Fruit fly (Drosophila melanogaster) whole organism, prepupa: ENCODE results near the gene CG13126.

Source experiments
- Blimp-1 ChIP-seq: fragments of 200-800 bp; sonication (Bioruptor generic); optimal IDR thresholded peaks from 3 replicates; lab custom pipeline; 2017; ENCODE audit warnings: missing biosample characterization, missing genetic modification characterization, mild to moderate bottlenecking, moderate library complexity, missing genetic modification reagents
- CG10631 ChIP-seq: fragments of 200-800 bp; sonication (Bioruptor generic); optimal IDR thresholded peaks from 2 replicates; lab custom pipeline; 2016; ENCODE audit warnings: missing biosample characterization, missing genetic modification characterization
- CG10669 ChIP-seq: fragments of 200-800 bp; sonication (Bioruptor generic); optimal IDR thresholded peaks from 3 replicates; lab custom pipeline; 2018; ENCODE audit warnings: missing biosample characterization, mild to moderate bottlenecking, missing genetic modification characterization, moderate library complexity
- CG11294 ChIP-seq: fragments of 200-800 bp; sonication (Bioruptor generic); IDR thresholded peaks from 2 replicates; pipeline ENCODE4 v1.3.6; 2022; ENCODE audit warnings: missing biosample characterization, missing genetic modification characterization
- CG15336 ChIP-seq: fragments of 200-800 bp; sonication (Bioruptor generic); IDR thresholded peaks from 2 replicates; pipeline ENCODE4 v1.3.6; 2022; ENCODE audit warnings: missing biosample characterization, missing genetic modification characterization
- CG3032 ChIP-seq: fragments of 200-800 bp; optimal IDR thresholded peaks from 2 replicates; lab custom pipeline; 2019; ENCODE audit warnings: missing biosample characterization, mild to moderate bottlenecking, missing genetic modification characterization, moderate library complexity
- CG31627 ChIP-seq: fragments of 200-800 bp; sonication (Bioruptor generic); optimal IDR thresholded peaks from 3 replicates; lab custom pipeline; 2016; ENCODE audit warnings: missing biosample characterization, missing genetic modification characterization
- CG32006 ChIP-seq: fragments of 200-800 bp; sonication (Bioruptor generic); optimal IDR thresholded peaks from 3 replicates; lab custom pipeline; 2017; ENCODE audit warnings: missing biosample characterization, mild to moderate bottlenecking, missing genetic modification characterization
- CG34406 ChIP-seq: fragments of 200-800 bp; sonication (Bioruptor generic); optimal IDR thresholded peaks from 3 replicates; lab custom pipeline; 2016; ENCODE audit warnings: missing biosample characterization, missing genetic modification characterization
- CG3919 ChIP-seq: fragments of 200-800 bp; sonication (Bioruptor generic); optimal IDR thresholded peaks from 3 replicates; lab custom pipeline; 2016; ENCODE audit warnings: missing biosample characterization, missing genetic modification characterization
- CG4318 ChIP-seq: fragments of 200-800 bp; sonication (Bioruptor generic); optimal IDR thresholded peaks from 3 replicates; lab custom pipeline; 2017; ENCODE audit warnings: missing biosample characterization, mild to moderate bottlenecking, missing genetic modification characterization
- CG6163 ChIP-seq: fragments of 200-800 bp; sonication (Bioruptor generic); IDR thresholded peaks from 3 replicates; pipeline ENCODE4 v1.3.6; 2022; ENCODE audit warnings: missing biosample characterization, missing genetic modification characterization
- CG6276 ChIP-seq: fragments of 200-800 bp; sonication (Bioruptor generic); optimal IDR thresholded peaks from 2 replicates; lab custom pipeline; 2017; ENCODE audit warnings: missing biosample characterization, mild to moderate bottlenecking, missing genetic modification characterization
- CG6792 ChIP-seq: fragments of 200-800 bp; sonication (Bioruptor generic); optimal IDR thresholded peaks from 3 replicates; lab custom pipeline; 2016; ENCODE audit warnings: missing biosample characterization, missing genetic modification characterization
- CG6808 ChIP-seq: fragments of 200-800 bp; sonication (Bioruptor generic); optimal IDR thresholded peaks from 3 replicates; lab custom pipeline; 2017; ENCODE audit warnings: missing biosample characterization, missing genetic modification characterization, mild to moderate bottlenecking, moderate library complexity, missing genetic modification reagents
- CG6854 ChIP-seq: fragments of 200-800 bp; sonication (Bioruptor generic); optimal IDR thresholded peaks from 2 replicates; lab custom pipeline; 2017; ENCODE audit warnings: missing biosample characterization, mild to moderate bottlenecking, missing genetic modification characterization
- CG7368 ChIP-seq: fragments of 200-800 bp; sonication (Bioruptor generic); optimal IDR thresholded peaks from 3 replicates; lab custom pipeline; 2016; ENCODE audit warnings: missing biosample characterization, missing genetic modification characterization
- CG8319 ChIP-seq: fragments of 200-800 bp; sonication (Bioruptor generic); optimal IDR thresholded peaks from 3 replicates; lab custom pipeline; 2016; ENCODE audit warnings: missing biosample characterization, missing genetic modification characterization
- CG9139 ChIP-seq: fragments of 200-800 bp; sonication (Bioruptor generic); optimal IDR thresholded peaks from 3 replicates; lab custom pipeline; 2017; ENCODE audit warnings: missing biosample characterization, mild to moderate bottlenecking, missing genetic modification characterization
- Eip75B ChIP-seq: fragments of 200-800 bp; sonication (Bioruptor generic); optimal IDR thresholded peaks from 3 replicates; lab custom pipeline; 2016; ENCODE audit warnings: missing biosample characterization, missing genetic modification characterization
- Eip78C ChIP-seq: fragments of 200-800 bp; sonication (Bioruptor generic); peaks from one replicate; lab custom pipeline; 2016; ENCODE audit warnings: missing biosample characterization, missing genetic modification characterization
- Hr38 ChIP-seq: sonication (Bioruptor generic); optimal IDR thresholded peaks from 2 replicates; lab custom pipeline; 2016; ENCODE audit warnings: missing biosample characterization, missing genetic modification characterization
- Lpt ChIP-seq: fragments of 200-800 bp; sonication (Bioruptor generic); optimal IDR thresholded peaks from 3 replicates; lab custom pipeline; 2016; ENCODE audit warnings: missing biosample characterization, missing genetic modification characterization
- Smox ChIP-seq: fragments of 200-800 bp; sonication (Bioruptor generic); optimal IDR thresholded peaks from 3 replicates; lab custom pipeline; 2016; ENCODE audit warnings: missing biosample characterization, missing genetic modification characterization
- Sox15 ChIP-seq: fragments of 200-800 bp; sonication (Bioruptor generic); optimal IDR thresholded peaks from 3 replicates; lab custom pipeline; 2016; ENCODE audit warnings: missing biosample characterization, missing genetic modification characterization
- acj6 ChIP-seq: fragments of 200-800 bp; sonication (Bioruptor generic); optimal IDR thresholded peaks from 3 replicates; lab custom pipeline; 2016; ENCODE audit warnings: missing biosample characterization, missing genetic modification characterization
- cyc ChIP-seq: fragments of 200-800 bp; sonication (Bioruptor generic); optimal IDR thresholded peaks from 3 replicates; lab custom pipeline; 2016; ENCODE audit warnings: missing biosample characterization, missing genetic modification characterization
- dac ChIP-seq: fragments of 200-800 bp; sonication (Bioruptor generic); optimal IDR thresholded peaks from 2 replicates; lab custom pipeline; 2017; ENCODE audit warnings: missing biosample characterization, mild to moderate bottlenecking, missing genetic modification characterization
- dsx ChIP-seq: fragments of 200-800 bp; optimal IDR thresholded peaks from 3 replicates; lab custom pipeline; 2019; ENCODE audit warnings: missing biosample characterization, mild to moderate bottlenecking, missing genetic modification characterization, moderate library complexity; ENCODE audit not compliant: poor library complexity, severe bottlenecking
- eg ChIP-seq: fragments of 200-800 bp; sonication (Bioruptor generic); IDR thresholded peaks from 3 replicates; pipeline ENCODE4 v1.3.6; 2022; ENCODE audit warnings: missing biosample characterization, missing genetic modification characterization
- esn ChIP-seq: fragments of 200-800 bp; sonication (Bioruptor generic); optimal IDR thresholded peaks from 2 replicates; lab custom pipeline; 2016; ENCODE audit warnings: missing biosample characterization, mild to moderate bottlenecking, missing genetic modification characterization, moderate library complexity
- fd59A ChIP-seq: fragments of 200-800 bp; sonication (Bioruptor generic); optimal IDR thresholded peaks from 2 replicates; lab custom pipeline; 2017; ENCODE audit warnings: missing biosample characterization, mild to moderate bottlenecking, missing genetic modification characterization, missing genetic modification reagents
- fd85E ChIP-seq: fragments of 200-800 bp; sonication (Bioruptor generic); optimal IDR thresholded peaks from 3 replicates; lab custom pipeline; 2016; ENCODE audit warnings: missing biosample characterization, missing genetic modification characterization
- fkh ChIP-seq: fragments of 200-800 bp; sonication (Bioruptor generic); optimal IDR thresholded peaks from 3 replicates; lab custom pipeline; 2017; ENCODE audit warnings: missing biosample characterization, mild to moderate bottlenecking, missing genetic modification characterization, moderate library complexity
- lz ChIP-seq: fragments of 200-800 bp; sonication (Bioruptor generic); optimal IDR thresholded peaks from 3 replicates; lab custom pipeline; 2016; ENCODE audit warnings: missing biosample characterization, missing genetic modification characterization
- net ChIP-seq: fragments of 200-800 bp; sonication (Bioruptor generic); optimal IDR thresholded peaks from 3 replicates; lab custom pipeline; 2016; ENCODE audit warnings: missing biosample characterization, missing genetic modification characterization
- pdm3 ChIP-seq: fragments of 200-800 bp; sonication (Bioruptor generic); optimal IDR thresholded peaks from 3 replicates; lab custom pipeline; 2016; ENCODE audit warnings: missing biosample characterization, missing genetic modification characterization
- ss ChIP-seq, 2 experiments: fragments of 200-800 bp; sonication (Bioruptor generic); optimal IDR thresholded peaks; 2 replicates in 1 of 2; 3 replicates in 1 of 2; lab custom pipeline; 2017 to 2018; ENCODE audit warnings: mild to moderate bottlenecking in 2 of 2, missing biosample characterization in 2 of 2, missing genetic modification characterization in 2 of 2, moderate library complexity in 1 of 2
- svp ChIP-seq: fragments of 200-800 bp; sonication (Bioruptor generic); peaks from one replicate; lab custom pipeline; 2016; ENCODE audit warnings: missing biosample characterization, missing genetic modification characterization
- topi ChIP-seq: fragments of 200-800 bp; sonication (Bioruptor generic); optimal IDR thresholded peaks from 3 replicates; lab custom pipeline; 2016; ENCODE audit warnings: missing biosample characterization, missing genetic modification characterization
- vri ChIP-seq: fragments of 200-800 bp; sonication (Bioruptor generic); optimal IDR thresholded peaks from 3 replicates; lab custom pipeline; 2016; ENCODE audit warnings: missing biosample characterization, mild to moderate bottlenecking, missing genetic modification characterization

CG13126 gene

dm6 chr2L:9938631-9939256, 15.2 kb downstream of the CG13126 start, which contains the start of the genes Datp and CG4619 (continued):
- TF ChIP-seq eg (GFP tag; lab: Robert Waterston, UW) (peak; percentile 56; the same call in 1 of the 3 replicates), CG6808 (GFP tag; lab: Kevin White, UChicago) (no peak), Smox (GFP tag; lab: Kevin White, UChicago) (no peak), topi (GFP tag; lab: Kevin White, UChicago) (peak; percentile 40), CG6792 (GFP tag; lab: Kevin White, UChicago) (no peak), Eip75B (GFP tag; lab: Kevin White, UChicago) (no peak), Blimp-1 (GFP tag; lab: Kevin White, UChicago) (no peak), pdm3 (GFP tag; lab: Kevin White, UChicago) (no peak), dsx (no peak), CG9139 (GFP tag; lab: Kevin White, UChicago) (no peak), CG6163 (GFP tag; lab: Robert Waterston, UW) (0 out of 3 replicates have a peak, but pooled peaks have one; percentile 29), CG3919 (GFP tag; lab: Kevin White, UChicago) (peak; percentile 61), net (GFP tag; lab: Kevin White, UChicago) (peak; percentile 39), fd59A (GFP tag; lab: Kevin White, UChicago) (peak; percentile 19), CG34406 (GFP tag; lab: Kevin White, UChicago) (no peak), vri (GFP tag; lab: Kevin White, UChicago) (peak; percentile 59), CG6854 (GFP tag; lab: Kevin White, UChicago) (no peak), CG15336 (GFP tag; lab: Robert Waterston, UW) (no peak), dac (GFP tag; lab: Kevin White, UChicago) (no peak), Hr38 (GFP tag; lab: Kevin White, UChicago) (no peak), cyc (GFP tag; lab: Kevin White, UChicago) (peak; percentile 42), CG8319 (GFP tag; lab: Kevin White, UChicago) (no peak), CG6276 (GFP tag; lab: Kevin White, UChicago) (no peak), CG7368 (peak; percentile 18), acj6 (no peak), svp (no peak), CG10631 (GFP tag; lab: Kevin White, UChicago) (no peak), Lpt (GFP tag; lab: Kevin White, UChicago) (no peak), CG32006 (GFP tag; lab: Kevin White, UChicago) (no peak)

dm6 chr2L:9937908-9938307, 16.1 kb downstream of the CG13126 start, which contains the start of gene Arglu1:
TSS of gene Arglu1 (minus strand) at chr2L:9938134.
- TF ChIP-seq CG31627 (peak; percentile 9), ss (GFP tag; optimal IDR thresholded peaks at IDR 0.05; lab: Kevin White, UChicago) (no peak), CG4318 (GFP tag; lab: Kevin White, UChicago) (no peak), CG6163 (GFP tag; lab: Robert Waterston, UW) (peak; percentile 53; the same call in 2 of the 3 replicates), cyc (GFP tag; lab: Kevin White, UChicago) (peak; percentile 40), lz (GFP tag; lab: Kevin White, UChicago) (peak; percentile 41)

dm6 chr2L:9933063-9933462, 20.9 kb downstream of the CG13126 start, which contains the start of gene Cpr30F:
TSS of gene Cpr30F (minus strand) at chr2L:9933163.
- no peak for TF ChIP-seq fd85E
- no peak for TF ChIP-seq CG8319 (GFP tag; lab: Kevin White, UChicago)
- TF ChIP-seq topi (GFP tag; lab: Kevin White, UChicago), result no peak
- TF ChIP-seq CG9139 (GFP tag; lab: Kevin White, UChicago), result no peak
- TF ChIP-seq Blimp-1 (GFP tag; lab: Kevin White, UChicago), result no peak
- no peak for TF ChIP-seq Sox15
- no peak for TF ChIP-seq esn
- no peak for TF ChIP-seq fkh
- no peak for TF ChIP-seq ss (GFP tag; optimal IDR thresholded peaks at IDR 0.05; lab: Kevin White, UChicago)
- TF ChIP-seq CG11294, result no peak
- no peak for TF ChIP-seq CG10669 (GFP tag; lab: Kevin White, UChicago)
- no peak for TF ChIP-seq CG6163 (GFP tag; lab: Robert Waterston, UW)
- no peak for TF ChIP-seq eg (GFP tag; lab: Robert Waterston, UW)
- no peak for TF ChIP-seq Eip78C (GFP tag; lab: Kevin White, UChicago)
- no peak for TF ChIP-seq CG3032 (tag; lab: Kevin White, UChicago)
